Worm (Caenorhabditis elegans) whole organism, midembryonic: ENCODE data around the gene msp-56.

ENCODE experiments used
- T22C8.4 ChIP-seq: fragments of 200-800 bp; sonication (Bioruptor generic); IDR thresholded peaks from 2 replicates; pipeline ENCODE4 v1.3.6; 2022; ENCODE audit warnings: missing genetic modification characterization, missing compliant biosample characterization
- cog-1 ChIP-seq: sonication (generic microtip); optimal IDR thresholded peaks from 2 replicates; lab custom pipeline; 2016; ENCODE audit warnings: missing genetic modification characterization, missing compliant biosample characterization
- flt-1 ChIP-seq: fragments of 200-800 bp; sonication (Bioruptor generic); IDR thresholded peaks from 2 replicates; pipeline ENCODE4 v1.3.6; 2022; ENCODE audit warnings: missing genetic modification characterization, missing compliant biosample characterization
- klf-2 ChIP-seq: fragments of 200-800 bp; sonication (Bioruptor generic); conservative IDR thresholded peaks from 2 replicates; pipeline ENCODE4 v1.3.6; 2022; ENCODE audit warnings: missing genetic modification reagents, missing genetic modification characterization, missing compliant biosample characterization
- med-1 ChIP-seq: sonication (generic microtip); optimal IDR thresholded peaks from 2 replicates; lab custom pipeline; 2017; ENCODE audit warnings: missing genetic modification characterization, mild to moderate bottlenecking, missing compliant biosample characterization, antibody characterized with exemption, missing genetic modification reagents; ENCODE audit not compliant: insufficient read depth
- ref-1 ChIP-seq: fragments of 200-800 bp; sonication (Bioruptor generic); conservative IDR thresholded peaks from 2 replicates; pipeline ENCODE4 v1.3.6; 2022; ENCODE audit warnings: missing genetic modification reagents, missing genetic modification characterization, missing compliant biosample characterization
- tab-1 ChIP-seq: fragments of 200-800 bp; sonication (Bioruptor generic); IDR thresholded peaks from 2 replicates; pipeline ENCODE4 v1.3.6; 2022; ENCODE audit warnings: missing genetic modification characterization, missing compliant biosample characterization
- ztf-23 ChIP-seq: fragments of 200-800 bp; sonication (Bioruptor generic); IDR thresholded peaks from 2 replicates; pipeline ENCODE4 v1.3.6; 2022; ENCODE audit warnings: missing genetic modification reagents, missing genetic modification characterization, missing compliant biosample characterization
- ztf-29 ChIP-seq: fragments of 200-800 bp; sonication (Bioruptor generic); IDR thresholded peaks from 2 replicates; pipeline ENCODE4 v1.3.6; 2022; ENCODE audit warnings: missing genetic modification reagents, missing genetic modification characterization, missing compliant biosample characterization

Gene msp-56

ce11 chrIV:9852818-9853466 lies 11.6 kb downstream of the msp-56 start:
- no peak for TF ChIP-seq klf-2 (GFP tag; lab: Robert Waterston, UW)
- no peak for TF ChIP-seq ref-1 (GFP tag; lab: Robert Waterston, UW)
- TF ChIP-seq flt-1 (GFP tag; lab: Robert Waterston, UW): no peak
- TF ChIP-seq med-1 (GFP tag; lab: Kevin White, UChicago): no peak

ce11 chrIV:9854952-9855351 lies 13.6 kb downstream of the msp-56 start:
- no peak for TF ChIP-seq klf-2 (GFP tag; lab: Robert Waterston, UW)
- TF ChIP-seq ztf-29 (GFP tag; lab: Robert Waterston, UW): no peak
- no peak for TF ChIP-seq ztf-23
- TF ChIP-seq tab-1 (GFP tag; lab: Robert Waterston, UW): no peak
- no peak for TF ChIP-seq flt-1 (GFP tag; lab: Robert Waterston, UW)
- no peak for TF ChIP-seq med-1 (GFP tag; lab: Kevin White, UChicago)
- TF ChIP-seq cog-1 (tag; lab: Kevin White, UChicago): no peak
- TF ChIP-seq ref-1 (GFP tag; lab: Robert Waterston, UW): no peak
- no peak for TF ChIP-seq T22C8.4 (GFP tag; lab: Robert Waterston, UW)

ce11 chrIV:9855712-9856111 lies 14.4 kb downstream of the msp-56 start, which contains the start of gene K07F5.12:
K07F5.12 (plus strand) TSS chrIV:9856012.
- TF ChIP-seq med-1 (GFP tag; lab: Kevin White, UChicago): no peak
- no peak for TF ChIP-seq tab-1 (GFP tag; lab: Robert Waterston, UW)
- TF ChIP-seq klf-2 (GFP tag; lab: Robert Waterston, UW): no peak
- no peak for TF ChIP-seq ztf-23
- no peak for TF ChIP-seq ztf-29 (GFP tag; lab: Robert Waterston, UW)
- TF ChIP-seq ref-1 (GFP tag; lab: Robert Waterston, UW): no peak
- no peak for TF ChIP-seq T22C8.4 (GFP tag; lab: Robert Waterston, UW)
- no peak for TF ChIP-seq flt-1 (GFP tag; lab: Robert Waterston, UW)
- no peak for TF ChIP-seq cog-1 (tag; lab: Kevin White, UChicago)

ce11 chrIV:9857952-9858488 lies 16.7 kb downstream of the msp-56 start, which contains the start of gene npp-1:
npp-1 (plus strand) TSS chrIV:9858488.
- TF ChIP-seq tab-1 (GFP tag; lab: Robert Waterston, UW) (no peak), flt-1 (GFP tag; lab: Robert Waterston, UW) (no peak), ztf-23 (no peak), med-1 (GFP tag; lab: Kevin White, UChicago) (no peak)

ce11 chrIV:9858970-9859369 lies 17.6 kb downstream of the msp-56 start:
- TF ChIP-seq ztf-23: no peak
- no peak for TF ChIP-seq ref-1 (GFP tag; lab: Robert Waterston, UW)
- TF ChIP-seq cog-1 (tag; lab: Kevin White, UChicago): no peak
- TF ChIP-seq flt-1 (GFP tag; lab: Robert Waterston, UW): no peak
- no peak for TF ChIP-seq tab-1 (GFP tag; lab: Robert Waterston, UW)
- TF ChIP-seq ztf-29 (GFP tag; lab: Robert Waterston, UW): no peak
- TF ChIP-seq klf-2 (GFP tag; lab: Robert Waterston, UW): no peak
- no peak for TF ChIP-seq T22C8.4 (GFP tag; lab: Robert Waterston, UW)
- TF ChIP-seq med-1 (GFP tag; lab: Kevin White, UChicago): no peak

- TF ChIP-seq ztf-23 (no peak), tab-1 (GFP tag; lab: Robert Waterston, UW) (no peak), flt-1 (GFP tag; lab: Robert Waterston, UW) (no peak), med-1 (GFP tag; lab: Kevin White, UChicago) (no peak), klf-2 (GFP tag; lab: Robert Waterston, UW) (no peak), T22C8.4 (GFP tag; lab: Robert Waterston, UW) (no peak), cog-1 (tag; lab: Kevin White, UChicago) (no peak), ztf-29 (GFP tag; lab: Robert Waterston, UW) (no peak), ref-1 (GFP tag; lab: Robert Waterston, UW) (no peak)
These were observed 20.6 kb downstream of the msp-56 start, which contains the start of gene K07F5.14 for ce11 chrIV:9861921-9862320. K07F5.14 (plus strand) TSS chrIV:9862221.

- TF ChIP-seq ztf-23 (no peak), med-1 (GFP tag; lab: Kevin White, UChicago) (no peak), T22C8.4 (GFP tag; lab: Robert Waterston, UW) (no peak), ztf-29 (GFP tag; lab: Robert Waterston, UW) (no peak), flt-1 (GFP tag; lab: Robert Waterston, UW) (no peak), ref-1 (GFP tag; lab: Robert Waterston, UW) (no peak), cog-1 (tag; lab: Kevin White, UChicago) (no peak), klf-2 (GFP tag; lab: Robert Waterston, UW) (no peak), tab-1 (GFP tag; lab: Robert Waterston, UW) (no peak)
These were observed 22.5 kb downstream of the msp-56 start, which contains the start of gene K07F5.16 for ce11 chrIV:9863817-9864216. K07F5.16 (plus strand) TSS chrIV:9864117.

- TF ChIP-seq ztf-29 (GFP tag; lab: Robert Waterston, UW) (no peak), ztf-23 (no peak), flt-1 (GFP tag; lab: Robert Waterston, UW) (no peak), cog-1 (tag; lab: Kevin White, UChicago) (no peak), ref-1 (GFP tag; lab: Robert Waterston, UW) (no peak), med-1 (GFP tag; lab: Kevin White, UChicago) (no peak), klf-2 (GFP tag; lab: Robert Waterston, UW) (no peak), tab-1 (GFP tag; lab: Robert Waterston, UW) (no peak), T22C8.4 (GFP tag; lab: Robert Waterston, UW) (no peak)
These were observed 23.4 kb downstream of the msp-56 start, which contains the start of the genes K07F5.15 and K07F5.22 for ce11 chrIV:9864778-9865177. K07F5.15 (plus strand) TSS chrIV:9865078. K07F5.22 (plus strand) TSS chrIV:9865078.
